Worm (Caenorhabditis elegans) whole organism, L4 larva: Measurements from ENCODE around the gene alh-11.

Experiments
- D1046.2 ChIP-seq: fragments of 200-800 bp; sonication (Bioruptor generic); IDR thresholded peaks from 2 replicates; pipeline ENCODE4 v1.3.6; 2022; ENCODE audit warnings: missing genetic modification characterization, missing compliant biosample characterization
- F10B5.3 ChIP-seq: sonication (generic microtip); optimal IDR thresholded peaks from 2 replicates; lab custom pipeline; 2016; ENCODE audit warnings: mild to moderate bottlenecking, missing genetic modification characterization, missing compliant biosample characterization
- T26A8.4 ChIP-seq: fragments of 200-800 bp; sonication (Bioruptor generic); IDR thresholded peaks from 2 replicates; pipeline ENCODE4 v1.3.6; 2022; ENCODE audit warnings: missing genetic modification characterization, missing compliant biosample characterization
- Y105C5A.15 ChIP-seq: fragments of 200-800 bp; sonication (Bioruptor generic); IDR thresholded peaks from 2 replicates; pipeline ENCODE4 v1.3.6; 2022; ENCODE audit warnings: missing genetic modification characterization, missing compliant biosample characterization
- Y5F2A.4 ChIP-seq: fragments of 200-800 bp; sonication (Bioruptor generic); optimal IDR thresholded peaks from 2 replicates; lab custom pipeline; 2018; ENCODE audit warnings: mild to moderate bottlenecking, missing genetic modification characterization, missing compliant biosample characterization
- Y75B8A.6 ChIP-seq: fragments of 200-800 bp; sonication (Bioruptor generic); IDR thresholded peaks from 2 replicates; pipeline ENCODE4 v1.3.6; 2022; ENCODE audit warnings: missing genetic modification reagents, missing genetic modification characterization, missing compliant biosample characterization
- ZK337.2 ChIP-seq: fragments of 200-800 bp; sonication (Bioruptor generic); IDR thresholded peaks from 2 replicates; pipeline ENCODE4 v1.3.6; 2022; ENCODE audit warnings: missing genetic modification reagents, missing genetic modification characterization, missing compliant biosample characterization
- ZK546.5 ChIP-seq, 2 experiments: sonication (generic microtip); optimal IDR thresholded peaks; 2 replicates each; lab custom pipeline; 2017; ENCODE audit warnings: missing biosample characterization in 2 of 2, missing genetic modification characterization in 2 of 2
- aha-1 ChIP-seq: fragments of 150-350 bp; peaks from one replicate; lab custom pipeline; 2014; ENCODE audit warnings: missing biosample characterization, missing genetic modification characterization
- ama-1 ChIP-seq: fragments of 150-350 bp; optimal IDR thresholded peaks from 2 replicates; lab custom pipeline; 2014; ENCODE audit warnings: inconsistent platforms, mixed read lengths
- attf-4 ChIP-seq: sonication (generic microtip); optimal IDR thresholded peaks from 3 replicates; lab custom pipeline; 2017; ENCODE audit warnings: missing biosample characterization, missing genetic modification characterization
- ceh-20 ChIP-seq: fragments of 200-800 bp; sonication (Bioruptor generic); IDR thresholded peaks from 2 replicates; pipeline ENCODE4 v1.3.6; 2022; ENCODE audit warnings: missing genetic modification reagents, missing genetic modification characterization, missing compliant biosample characterization
- ceh-28 ChIP-seq: fragments of 150-350 bp; optimal IDR thresholded peaks from 2 replicates; lab custom pipeline; 2014; ENCODE audit warnings: missing biosample characterization, missing genetic modification reagents, missing genetic modification characterization
- ceh-44 ChIP-seq: fragments of 200-800 bp; sonication (Bioruptor generic); IDR thresholded peaks from 2 replicates; pipeline ENCODE4 v1.3.6; 2022; ENCODE audit warnings: missing genetic modification reagents, missing genetic modification characterization, missing compliant biosample characterization
- ceh-62 ChIP-seq: sonication (generic microtip); optimal IDR thresholded peaks from 2 replicates; lab custom pipeline; 2017; ENCODE audit warnings: missing biosample characterization, missing genetic modification characterization
- ces-1 ChIP-seq: fragments of 150-350 bp; sonication (generic microtip); optimal IDR thresholded peaks from 4 replicates; lab custom pipeline; 2014; ENCODE audit warnings: missing biosample characterization, missing genetic modification reagents, missing genetic modification characterization
- ctbp-1 ChIP-seq: fragments of 200-800 bp; sonication (Bioruptor generic); IDR thresholded peaks from 2 replicates; pipeline ENCODE4 v1.3.6; 2022; ENCODE audit warnings: missing genetic modification reagents, missing genetic modification characterization, missing compliant biosample characterization
- dmd-6 ChIP-seq: fragments of 200-800 bp; sonication (Bioruptor generic); IDR thresholded peaks from 2 replicates; pipeline ENCODE4 v1.3.6; 2022; ENCODE audit warnings: missing genetic modification reagents, missing genetic modification characterization, missing compliant biosample characterization
- dmd-9 ChIP-seq: fragments of 200-800 bp; sonication (Bioruptor generic); IDR thresholded peaks from 2 replicates; pipeline ENCODE4 v1.3.6; 2022; ENCODE audit warnings: missing genetic modification reagents, missing genetic modification characterization, missing compliant biosample characterization
- dpl-1 ChIP-seq: fragments of 150-350 bp; optimal IDR thresholded peaks from 2 replicates; lab custom pipeline; 2014; ENCODE audit warnings: missing biosample characterization, missing genetic modification reagents, missing genetic modification characterization
- dve-1 ChIP-seq: sonication (generic microtip); optimal IDR thresholded peaks from 2 replicates; lab custom pipeline; 2017; ENCODE audit warnings: antibody characterized with exemption, mild to moderate bottlenecking, missing genetic modification characterization, missing compliant biosample characterization; ENCODE audit not compliant: insufficient read depth
- egl-43 ChIP-seq: fragments of 200-800 bp; sonication (Bioruptor generic); IDR thresholded peaks from 2 replicates; pipeline ENCODE4 v1.3.6; 2022; ENCODE audit warnings: missing genetic modification reagents, missing genetic modification characterization, missing compliant biosample characterization
- hlh-11 ChIP-seq: fragments of 200-800 bp; sonication (Bioruptor generic); optimal IDR thresholded peaks from 2 replicates; lab custom pipeline; 2018; ENCODE audit warnings: mild to moderate bottlenecking, missing genetic modification characterization, missing compliant biosample characterization
- lim-7 ChIP-seq: fragments of 200-800 bp; sonication (Bioruptor generic); IDR thresholded peaks from 2 replicates; pipeline ENCODE4 v1.3.6; 2022; ENCODE audit warnings: missing genetic modification characterization, missing compliant biosample characterization
- lin-13 ChIP-seq: fragments of 150-350 bp; optimal IDR thresholded peaks from 2 replicates; lab custom pipeline; 2014; ENCODE audit warnings: missing biosample characterization, missing genetic modification reagents, missing genetic modification characterization
- lin-38 ChIP-seq: fragments of 200-800 bp; sonication (Bioruptor generic); IDR thresholded peaks from 2 replicates; pipeline ENCODE4 v1.3.6; 2022; ENCODE audit warnings: missing genetic modification reagents, missing genetic modification characterization, missing compliant biosample characterization
- lir-3 ChIP-seq: sonication (generic microtip); optimal IDR thresholded peaks from 2 replicates; lab custom pipeline; 2016; ENCODE audit warnings: mild to moderate bottlenecking, missing genetic modification characterization, missing compliant biosample characterization
- madf-5 ChIP-seq, 2 experiments: fragments of 200-800 bp; sonication (Bioruptor generic); IDR thresholded peaks; 2 replicates each; pipeline ENCODE4 v1.3.6; 2022; ENCODE audit warnings: missing compliant biosample characterization in 2 of 2, missing genetic modification characterization in 2 of 2
- mdl-1 ChIP-seq, 2 experiments: fragments of 150-350 bp in 1 of 2; sonication (generic microtip) in 1 of 2; optimal IDR thresholded peaks; 2 replicates each; lab custom pipeline; 2014 to 2017; ENCODE audit warnings: missing biosample characterization in 2 of 2, missing genetic modification characterization in 2 of 2
- mxl-3 ChIP-seq: fragments of 200-800 bp; sonication (Bioruptor generic); optimal IDR thresholded peaks from 2 replicates; lab custom pipeline; 2018; ENCODE audit warnings: mild to moderate bottlenecking, missing genetic modification characterization, missing compliant biosample characterization
- nhr-10 ChIP-seq: fragments of 150-350 bp; optimal IDR thresholded peaks from 2 replicates; lab custom pipeline; 2014; ENCODE audit warnings: missing biosample characterization, missing genetic modification characterization
- nhr-102 ChIP-seq: sonication (generic microtip); optimal IDR thresholded peaks from 2 replicates; lab custom pipeline; 2016; ENCODE audit warnings: mild to moderate bottlenecking, missing genetic modification characterization, moderate library complexity, missing compliant biosample characterization
- nhr-28 ChIP-seq: fragments of 150-350 bp; optimal IDR thresholded peaks from 2 replicates; lab custom pipeline; 2014; ENCODE audit warnings: missing biosample characterization, missing genetic modification characterization
- nhr-42 ChIP-seq: fragments of 200-800 bp; sonication (Bioruptor generic); IDR thresholded peaks from 2 replicates; pipeline ENCODE4 v1.3.6; 2022; ENCODE audit warnings: missing genetic modification characterization, missing compliant biosample characterization
- nhr-48 ChIP-seq: sonication (generic microtip); optimal IDR thresholded peaks from 2 replicates; lab custom pipeline; 2016; ENCODE audit warnings: mild to moderate bottlenecking, missing genetic modification characterization, missing compliant biosample characterization
- nhr-76 ChIP-seq: fragments of 150-350 bp; optimal IDR thresholded peaks from 2 replicates; lab custom pipeline; 2014; ENCODE audit warnings: missing biosample characterization, missing genetic modification characterization
- php-3 ChIP-seq: fragments of 200-800 bp; sonication (Bioruptor generic); IDR thresholded peaks from 2 replicates; pipeline ENCODE4 v1.3.6; 2022; ENCODE audit warnings: missing genetic modification reagents, missing genetic modification characterization, missing compliant biosample characterization
- saeg-2 ChIP-seq: fragments of 200-800 bp; sonication (Bioruptor generic); IDR thresholded peaks from 2 replicates; pipeline ENCODE4 v1.3.6; 2022; ENCODE audit warnings: missing genetic modification reagents, missing genetic modification characterization, missing compliant biosample characterization
- sdz-12 ChIP-seq: fragments of 200-800 bp; sonication (Bioruptor generic); optimal IDR thresholded peaks from 2 replicates; lab custom pipeline; 2018; ENCODE audit warnings: mild to moderate bottlenecking, missing genetic modification characterization, missing compliant biosample characterization
- set-16 ChIP-seq: fragments of 200-800 bp; sonication (Bioruptor generic); IDR thresholded peaks from 2 replicates; pipeline ENCODE4 v1.3.6; 2022; ENCODE audit warnings: missing genetic modification reagents, missing genetic modification characterization, missing compliant biosample characterization
- snpc-1.2 ChIP-seq: fragments of 200-800 bp; sonication (Bioruptor generic); IDR thresholded peaks from 2 replicates; pipeline ENCODE4 v1.3.6; 2022; ENCODE audit warnings: missing genetic modification reagents, missing genetic modification characterization, missing compliant biosample characterization
- spr-1 ChIP-seq: sonication (generic microtip); optimal IDR thresholded peaks from 2 replicates; lab custom pipeline; 2016; ENCODE audit warnings: mild to moderate bottlenecking, missing genetic modification characterization, missing compliant biosample characterization
- spr-3 ChIP-seq: fragments of 200-800 bp; sonication (Bioruptor generic); optimal IDR thresholded peaks from 2 replicates; lab custom pipeline; 2018; ENCODE audit warnings: mild to moderate bottlenecking, missing genetic modification characterization, missing compliant biosample characterization
- unc-62 ChIP-seq, 3 experiments: fragments of 150-350 bp in 1 of 3; sonication (generic microtip); optimal IDR thresholded peaks in 2 of 3; peaks in 1 of 3; 1 replicate in 1 of 3; 2 replicates in 2 of 3; lab custom pipeline; 2014 to 2017; ENCODE audit warnings: missing biosample characterization in 3 of 3, missing genetic modification characterization in 3 of 3, missing genetic modification reagents in 3 of 3, missing genotype in 1 of 3
- vab-7 ChIP-seq: fragments of 200-800 bp; sonication (Bioruptor generic); IDR thresholded peaks from 2 replicates; pipeline ENCODE4 v1.3.6; 2022; ENCODE audit warnings: missing genetic modification reagents, missing genetic modification characterization, missing compliant biosample characterization
- zip-11 ChIP-seq: fragments of 200-800 bp; sonication (Bioruptor generic); IDR thresholded peaks from 2 replicates; pipeline ENCODE4 v1.3.6; 2022; ENCODE audit warnings: missing genetic modification characterization, missing compliant biosample characterization
- ztf-11 ChIP-seq: fragments of 150-350 bp; optimal IDR thresholded peaks from 2 replicates; lab custom pipeline; 2014; ENCODE audit warnings: missing biosample characterization, missing genetic modification characterization
- ztf-7 ChIP-seq: fragments of 150-350 bp; optimal IDR thresholded peaks from 2 replicates; lab custom pipeline; 2014; ENCODE audit warnings: missing biosample characterization, missing genetic modification characterization

alh-11 gene

DNA sequence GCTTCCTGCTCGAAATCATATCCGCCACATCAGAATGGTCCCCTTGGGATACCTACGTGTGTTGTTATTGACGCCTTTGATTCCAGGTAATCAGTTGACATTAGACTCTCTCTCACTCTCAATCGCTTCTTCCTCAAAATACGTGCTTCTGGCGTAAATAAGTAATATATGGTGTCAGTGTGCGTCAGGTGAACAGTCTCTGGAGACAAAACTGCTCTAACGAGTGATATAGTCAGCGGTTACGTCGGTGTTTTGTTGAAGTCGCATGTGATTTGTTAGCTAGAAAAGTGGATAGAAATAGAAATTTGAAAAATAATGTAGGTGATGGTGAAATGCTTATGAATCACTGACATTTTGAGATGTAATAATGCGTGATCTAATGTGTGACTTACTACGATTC is 23.4 kb upstream of the alh-11 start (continued):
- no peak for TF ChIP-seq Y75B8A.6 (GFP tag; lab: Robert Waterston, UW)
- no peak for TF ChIP-seq nhr-42 (GFP tag; lab: Robert Waterston, UW)
- no peak for TF ChIP-seq attf-4
- no peak for TF ChIP-seq zip-11 (GFP tag; lab: Robert Waterston, UW)
- no peak for TF ChIP-seq Y5F2A.4 (GFP tag; lab: Kevin White, UChicago)

DNA sequence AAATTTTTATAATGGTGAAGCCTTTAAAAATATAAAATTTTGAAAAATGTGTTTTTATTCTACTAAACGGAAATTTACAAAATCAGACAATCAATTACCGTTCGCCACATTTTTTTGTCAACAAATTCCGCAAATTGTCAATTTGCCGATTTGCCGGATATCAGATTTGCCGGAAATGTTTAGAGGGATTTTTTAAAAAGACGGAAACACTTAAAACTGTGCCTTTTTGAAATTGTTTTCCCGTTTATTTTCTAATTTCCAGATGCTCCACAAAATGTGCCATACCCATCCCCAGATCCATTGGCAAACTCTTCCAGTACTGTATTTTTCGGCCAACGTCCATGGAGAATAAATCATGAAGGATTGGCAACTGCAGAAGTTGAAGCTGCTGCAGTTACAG is 18.8 kb upstream of the alh-11 start:
- TF ChIP-seq unc-62 (GFP tag; optimal IDR thresholded peaks at IDR 0.05 in 1 of 2; lab: Kevin White, UChicago): peak in 1 of 2 experiments; percentile 55
- no peak for TF ChIP-seq unc-62 (tag; optimal IDR thresholded peaks at IDR 0.05; lab: Kevin White, UChicago)
- no peak for TF ChIP-seq snpc-1.2 (GFP tag; lab: Robert Waterston, UW)

DNA sequence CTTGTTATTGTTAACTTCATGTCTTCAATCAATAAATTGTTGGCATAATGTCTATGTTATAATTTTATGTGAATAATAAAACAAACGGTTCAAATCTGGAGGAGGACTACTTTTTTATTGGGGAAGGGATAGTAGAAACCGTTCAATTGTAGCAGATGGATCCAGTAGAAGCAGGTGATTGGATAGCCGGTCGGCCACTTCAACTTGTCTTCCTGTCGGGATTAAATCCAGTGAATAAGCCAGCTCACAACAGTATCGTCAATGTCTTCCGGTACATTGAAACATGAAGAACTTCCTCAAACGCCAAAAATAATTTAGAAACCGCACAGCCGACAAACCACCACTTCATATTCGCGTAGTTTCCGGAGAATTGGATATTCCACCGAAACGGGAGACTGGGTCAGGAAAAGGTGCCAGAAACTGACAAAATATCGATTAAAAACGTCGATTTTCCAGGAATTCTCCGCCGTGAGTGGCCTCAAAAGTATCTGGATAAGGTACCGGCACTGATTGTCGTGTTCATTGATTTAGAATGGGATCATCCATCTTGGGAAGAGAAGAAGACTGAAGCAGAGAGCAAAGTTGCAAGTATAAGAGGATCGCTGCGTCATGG is 16.4 kb upstream of the alh-11 start, which contains the start of gene trpp-11:
Gene trpp-11, plus strand, starts transcription at position 153 of the 613 bp plus-strand sequence.
- TF ChIP-seq F10B5.3 (tag; lab: Kevin White, UChicago): no peak
- TF ChIP-seq nhr-76: no peak
- TF ChIP-seq ama-1 (lab: Kevin White, UChicago): peak; percentile 43
- 0 out of 2 replicates have a peak, but pooled peaks have one; percentile 15 for TF ChIP-seq egl-43 (GFP tag; lab: Robert Waterston, UW)
- TF ChIP-seq dpl-1 (GFP tag; lab: Kevin White, UChicago): no peak
- no peak for TF ChIP-seq ceh-44 (GFP tag; lab: Robert Waterston, UW)
- no peak for TF ChIP-seq ztf-7 (tag; lab: Kevin White, UChicago)
- no peak for TF ChIP-seq ztf-11 (tag; lab: Kevin White, UChicago)
- TF ChIP-seq vab-7 (GFP tag; lab: Robert Waterston, UW): no peak
- TF ChIP-seq madf-5 (GFP tag; IDR thresholded peaks at IDR 0.05; lab: Robert Waterston, UW): 0 out of 4 replicates have a peak, but pooled peaks of 1 of the 2 experiments have one; percentile 3
- no peak for TF ChIP-seq ceh-20 (GFP tag; lab: Robert Waterston, UW)
- TF ChIP-seq spr-1: no peak
- peak; percentile 55 for TF ChIP-seq lin-38
- TF ChIP-seq ZK546.5 (tag; optimal IDR thresholded peaks at IDR 0.05; lab: Kevin White, UChicago): no peak
- TF ChIP-seq D1046.2 (GFP tag; lab: Robert Waterston, UW): 0 out of 2 replicates have a peak, but pooled peaks have one; percentile 52
- no peak for TF ChIP-seq nhr-10 (tag; lab: Kevin White, UChicago)
- TF ChIP-seq ctbp-1 (GFP tag; lab: Robert Waterston, UW): no peak
- TF ChIP-seq nhr-102 (tag; lab: Kevin White, UChicago): no peak
- TF ChIP-seq nhr-28 (tag; lab: Kevin White, UChicago): no peak
- no peak for TF ChIP-seq mdl-1 (tag; optimal IDR thresholded peaks at IDR 0.05; lab: Kevin White, UChicago)
- no peak for TF ChIP-seq set-16 (GFP tag; lab: Robert Waterston, UW)
- no peak for TF ChIP-seq mxl-3 (GFP tag; lab: Kevin White, UChicago)
- no peak for TF ChIP-seq saeg-2 (GFP tag; lab: Robert Waterston, UW)
- TF ChIP-seq hlh-11 (tag; lab: Kevin White, UChicago): no peak
- no peak for TF ChIP-seq sdz-12
- no peak for TF ChIP-seq lim-7
- no peak for TF ChIP-seq T26A8.4 (GFP tag; lab: Robert Waterston, UW)
- no peak for TF ChIP-seq ceh-28 (tag; lab: Kevin White, UChicago)
- no peak for TF ChIP-seq php-3 (GFP tag; lab: Robert Waterston, UW)
- TF ChIP-seq aha-1: no peak
- TF ChIP-seq dmd-9 (GFP tag; lab: Robert Waterston, UW): no peak
- no peak for TF ChIP-seq Y105C5A.15
- no peak for TF ChIP-seq ZK337.2 (GFP tag; lab: Robert Waterston, UW)
- TF ChIP-seq lir-3 (tag; lab: Kevin White, UChicago): no peak
- no peak for TF ChIP-seq dmd-6 (GFP tag; lab: Robert Waterston, UW)
- TF ChIP-seq Y75B8A.6 (GFP tag; lab: Robert Waterston, UW): no peak
- TF ChIP-seq spr-3: no peak
- no peak for TF ChIP-seq lin-13 (GFP tag; lab: Kevin White, UChicago)
- TF ChIP-seq nhr-48 (tag; lab: Kevin White, UChicago): no peak
- no peak for TF ChIP-seq ces-1
- no peak for TF ChIP-seq ceh-62 (tag; lab: Kevin White, UChicago)
- TF ChIP-seq dve-1 (tag; lab: Kevin White, UChicago): no peak
